Worm (Caenorhabditis elegans) whole organism, late embryonic: ENCODE results near the gene nyn-3.

ENCODE experiments used
- fkh-10 ChIP-seq: fragments of 150-350 bp; optimal IDR thresholded peaks from 2 replicates; lab custom pipeline; 2014; ENCODE audit warnings: missing biosample characterization, missing genetic modification reagents, missing genetic modification characterization
- hlh-30 ChIP-seq: sonication (generic microtip); optimal IDR thresholded peaks from 2 replicates; lab custom pipeline; 2017; ENCODE audit warnings: antibody characterized with exemption, missing genetic modification characterization, missing compliant biosample characterization; ENCODE audit not compliant: insufficient read depth
- lim-6 ChIP-seq: sonication (generic microtip); optimal IDR thresholded peaks from 2 replicates; lab custom pipeline; 2016; ENCODE audit warnings: missing genetic modification characterization, missing compliant biosample characterization

DNA sequence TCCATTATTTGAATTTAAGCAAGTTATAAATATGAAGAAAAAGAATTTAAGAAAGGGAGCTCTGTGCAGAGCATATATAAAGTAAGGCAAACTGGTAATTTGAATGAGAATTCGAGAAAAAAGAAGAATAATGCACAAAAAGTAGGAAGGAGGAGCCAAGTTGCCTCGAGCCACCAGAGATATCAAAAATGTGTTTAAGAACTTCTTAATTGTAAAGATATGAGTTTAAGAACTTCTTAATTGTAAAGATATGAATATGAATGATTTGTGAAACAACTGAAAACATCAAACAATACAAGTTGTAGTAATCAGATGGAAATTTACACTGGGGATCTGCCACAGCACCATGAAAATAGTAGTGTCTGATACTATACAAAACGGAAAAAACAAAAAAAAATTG is 5.6 kb downstream of the nyn-3 start, which contains the start of gene F13H8.6:
- TF ChIP-seq hlh-30 (tag; lab: Kevin White, UChicago), result no peak
- no peak for TF ChIP-seq fkh-10 (GFP tag; lab: Kevin White, UChicago)
- TF ChIP-seq lim-6 (tag; lab: Kevin White, UChicago), result no peak
